Fruit fly (Drosophila melanogaster) whole organism, embryonic: Measurements from ENCODE around the gene Phae1.

ENCODE experiments used
- Ada2b ChIP-seq: fragments of 200-800 bp; sonication (Bioruptor generic); IDR thresholded peaks from 2 replicates; pipeline ENCODE4 v1.3.6; 2022; ENCODE audit warnings: missing biosample characterization, missing genetic modification characterization
- B-H1 ChIP-seq: fragments of 200-800 bp; sonication (Bioruptor generic); IDR thresholded peaks from 3 replicates; pipeline ENCODE4 v1.3.6; 2022; ENCODE audit warnings: missing biosample characterization, missing genetic modification characterization
- Bdp1 ChIP-seq: fragments of 200-800 bp; sonication (Bioruptor generic); optimal IDR thresholded peaks from 3 replicates; lab custom pipeline; 2016; ENCODE audit warnings: missing biosample characterization, missing genetic modification characterization
- CG10654 ChIP-seq: fragments of 200-800 bp; sonication (Bioruptor generic); optimal IDR thresholded peaks from 2 replicates; lab custom pipeline; 2016; ENCODE audit warnings: missing biosample characterization, missing genetic modification characterization
- CG11695 ChIP-seq: fragments of 200-800 bp; sonication (Bioruptor generic); IDR thresholded peaks from 3 replicates; pipeline ENCODE4 v1.3.6; 2022; ENCODE audit warnings: missing biosample characterization, missing genetic modification characterization
- CG12942 ChIP-seq: fragments of 200-800 bp; sonication (Bioruptor generic); optimal IDR thresholded peaks from 3 replicates; lab custom pipeline; 2016; ENCODE audit warnings: missing biosample characterization, missing genetic modification characterization
- CG13287 ChIP-seq: fragments of 200-800 bp; sonication (Bioruptor generic); IDR thresholded peaks from 2 replicates; pipeline ENCODE4 v1.3.6; 2022; ENCODE audit warnings: missing biosample characterization, missing genetic modification characterization; ENCODE audit not compliant: partially characterized antibody
- CG13296 ChIP-seq: fragments of 200-800 bp; sonication (Bioruptor generic); optimal IDR thresholded peaks from 3 replicates; lab custom pipeline; 2018; ENCODE audit warnings: missing biosample characterization, mild to moderate bottlenecking, missing genetic modification characterization
- CG14441 ChIP-seq: fragments of 200-800 bp; sonication (Bioruptor generic); IDR thresholded peaks from 2 replicates; pipeline ENCODE4 v1.3.6; 2022; ENCODE audit warnings: missing biosample characterization, missing genetic modification characterization
- CG14860 ChIP-seq: fragments of 200-800 bp; sonication (Bioruptor generic); IDR thresholded peaks from 3 replicates; pipeline ENCODE4 v1.3.6; 2022; ENCODE audit warnings: missing biosample characterization, missing genetic modification characterization; ENCODE audit not compliant: partially characterized antibody
- CG15073 ChIP-seq: fragments of 200-800 bp; sonication (Bioruptor generic); optimal IDR thresholded peaks from 2 replicates; lab custom pipeline; 2016; ENCODE audit warnings: missing biosample characterization, missing genetic modification characterization
- CG16815 ChIP-seq: fragments of 200-800 bp; sonication (Bioruptor generic); optimal IDR thresholded peaks from 3 replicates; lab custom pipeline; 2017; ENCODE audit warnings: missing biosample characterization, mild to moderate bottlenecking, missing genetic modification characterization
- CG17912 ChIP-seq: fragments of 200-800 bp; sonication (Bioruptor generic); optimal IDR thresholded peaks from 2 replicates; lab custom pipeline; 2018; ENCODE audit warnings: missing biosample characterization, mild to moderate bottlenecking, missing genetic modification characterization
- CG2199 ChIP-seq: fragments of 200-800 bp; sonication (Bioruptor generic); IDR thresholded peaks from 3 replicates; pipeline ENCODE4 v1.3.6; 2022; ENCODE audit warnings: missing biosample characterization, missing genetic modification characterization
- CG30403 ChIP-seq: fragments of 200-800 bp; sonication (Bioruptor generic); optimal IDR thresholded peaks from 3 replicates; lab custom pipeline; 2016; ENCODE audit warnings: missing biosample characterization, missing genetic modification characterization
- CG31441 ChIP-seq: fragments of 200-800 bp; sonication (Bioruptor generic); IDR thresholded peaks from 2 replicates; pipeline ENCODE4 v1.3.6; 2022; ENCODE audit warnings: missing biosample characterization, missing genetic modification characterization
- CG3726 ChIP-seq: fragments of 200-800 bp; sonication (Bioruptor generic); IDR thresholded peaks from 3 replicates; pipeline ENCODE4, ENCODE4 v1.3.6; 2022; ENCODE audit warnings: missing biosample characterization, missing genetic modification characterization
- CG42726 ChIP-seq: fragments of 200-800 bp; sonication (Bioruptor generic); IDR thresholded peaks from 2 replicates; pipeline ENCODE4 v1.3.6; 2022; ENCODE audit warnings: missing biosample characterization, missing genetic modification characterization; ENCODE audit not compliant: partially characterized antibody
- CG4424 ChIP-seq: fragments of 200-800 bp; sonication (Bioruptor generic); optimal IDR thresholded peaks from 3 replicates; lab custom pipeline; 2016; ENCODE audit warnings: missing biosample characterization, missing genetic modification characterization
- CG4617 ChIP-seq: fragments of 200-800 bp; sonication (Bioruptor generic); optimal IDR thresholded peaks from 3 replicates; lab custom pipeline; 2016; ENCODE audit warnings: missing biosample characterization, missing genetic modification characterization, borderline replicate concordance
- CG4854 ChIP-seq: fragments of 200-800 bp; sonication (Bioruptor generic); optimal IDR thresholded peaks from 2 replicates; lab custom pipeline; 2016; ENCODE audit warnings: missing biosample characterization, missing genetic modification characterization, inconsistent platforms
- CG7963 ChIP-seq: fragments of 200-800 bp; sonication (Bioruptor generic); IDR thresholded peaks from 3 replicates; pipeline ENCODE4 v1.3.6; 2022; ENCODE audit warnings: missing biosample characterization, missing genetic modification characterization; ENCODE audit not compliant: partially characterized antibody
- CG8089 ChIP-seq: fragments of 200-800 bp; sonication (Bioruptor generic); optimal IDR thresholded peaks from 3 replicates; lab custom pipeline; 2016; ENCODE audit warnings: missing biosample characterization, missing genetic modification characterization
- Dll ChIP-seq: fragments of 200-800 bp; sonication (Bioruptor generic); IDR thresholded peaks from 4 replicates; pipeline ENCODE4 v1.3.6; 2022; ENCODE audit warnings: missing biosample characterization, missing genetic modification characterization; ENCODE audit not compliant: partially characterized antibody
- Elba2 ChIP-seq: fragments of 200-800 bp; sonication (Bioruptor generic); optimal IDR thresholded peaks from 3 replicates; lab custom pipeline; 2016; ENCODE audit warnings: missing biosample characterization, missing genetic modification characterization
- MBD-R2 ChIP-seq: fragments of 200-800 bp; sonication (Bioruptor generic); IDR thresholded peaks from 2 replicates; pipeline ENCODE4 v1.3.6; 2022; ENCODE audit warnings: missing biosample characterization, missing genetic modification characterization
- NFAT ChIP-seq: fragments of 200-800 bp; sonication (Bioruptor generic); IDR thresholded peaks from 2 replicates; pipeline ENCODE4 v1.3.6; 2022; ENCODE audit warnings: missing biosample characterization, missing genetic modification characterization
- PHDP ChIP-seq: fragments of 200-800 bp; sonication (Bioruptor generic); optimal IDR thresholded peaks from 3 replicates; lab custom pipeline; 2018; ENCODE audit warnings: missing biosample characterization, mild to moderate bottlenecking, missing genetic modification characterization, moderate library complexity
- Pdp1 ChIP-seq, 2 experiments: fragments of 200-800 bp; sonication (Bioruptor generic); optimal IDR thresholded peaks; 3 replicates each; lab custom pipeline; 2016; ENCODE audit warnings: missing biosample characterization in 2 of 2, missing genetic modification characterization in 2 of 2, mild to moderate bottlenecking in 1 of 2, moderate library complexity in 1 of 2
- Trl ChIP-seq, 3 experiments: fragments of >200 bp in 2 of 3; fragments of 200-800 bp in 1 of 3; sonication (Bioruptor generic) in 1 of 3; optimal IDR thresholded peaks; 2 replicates in 1 of 3; 3 replicates in 2 of 3; lab custom pipeline; 2016 to 2017; ENCODE audit warnings: missing biosample characterization in 1 of 3, missing genetic modification characterization in 1 of 3
- ap ChIP-seq: fragments of 200-800 bp; sonication (Bioruptor generic); IDR thresholded peaks from 2 replicates; pipeline ENCODE4 v1.3.6; 2022; ENCODE audit warnings: missing biosample characterization, missing genetic modification characterization
- bbx ChIP-seq: fragments of 200-800 bp; sonication (Bioruptor generic); IDR thresholded peaks from 2 replicates; pipeline ENCODE4 v1.3.6; 2022; ENCODE audit warnings: missing biosample characterization, missing genetic modification characterization; ENCODE audit not compliant: partially characterized antibody
- chif ChIP-seq, 2 experiments: fragments of 200-800 bp; sonication (Bioruptor generic); optimal IDR thresholded peaks; 3 replicates each; lab custom pipeline; 2016; ENCODE audit warnings: missing biosample characterization in 2 of 2, missing genetic modification characterization in 2 of 2
- danr ChIP-seq: fragments of 200-800 bp; sonication (Bioruptor generic); IDR thresholded peaks from 2 replicates; pipeline ENCODE4 v1.3.6; 2022; ENCODE audit warnings: missing biosample characterization, missing genetic modification characterization
- disco-r ChIP-seq: fragments of 200-800 bp; sonication (Bioruptor generic); optimal IDR thresholded peaks from 2 replicates; lab custom pipeline; 2016; ENCODE audit warnings: missing biosample characterization, missing genetic modification characterization
- dpn ChIP-seq, 2 experiments: fragments of 200-800 bp; sonication (Bioruptor generic); optimal IDR thresholded peaks; 3 replicates each; lab custom pipeline; 2016; ENCODE audit warnings: missing biosample characterization in 2 of 2, missing genetic modification characterization in 2 of 2
- exex ChIP-seq: fragments of 200-800 bp; sonication (Bioruptor generic); optimal IDR thresholded peaks from 4 replicates; lab custom pipeline; 2018; ENCODE audit warnings: missing biosample characterization, mild to moderate bottlenecking, missing genetic modification characterization, moderate library complexity
- ftz-f1 ChIP-seq: fragments of 200-800 bp; sonication (Bioruptor generic); optimal IDR thresholded peaks from 2 replicates; lab custom pipeline; 2016; ENCODE audit warnings: missing biosample characterization, missing genetic modification characterization
- gsb-n ChIP-seq: fragments of 200-800 bp; sonication (Bioruptor generic); optimal IDR thresholded peaks from 3 replicates; lab custom pipeline; 2018; ENCODE audit warnings: missing biosample characterization, mild to moderate bottlenecking, missing genetic modification characterization
- knrl ChIP-seq: fragments of 200-800 bp; sonication (Bioruptor generic); IDR thresholded peaks from 3 replicates; pipeline ENCODE4 v1.3.6; 2022; ENCODE audit warnings: missing biosample characterization, missing genetic modification characterization; ENCODE audit not compliant: partially characterized antibody
- lov ChIP-seq, 2 experiments: fragments of 200-800 bp in 1 of 2; fragments of >200 bp in 1 of 2; sonication (Bioruptor generic) in 1 of 2; IDR thresholded peaks in 1 of 2; optimal IDR thresholded peaks in 1 of 2; 2 replicates in 1 of 2; 3 replicates in 1 of 2; pipeline versions ENCODE4 v1.3.6 to Lab custom; 2017 to 2022; ENCODE audit warnings: missing biosample characterization in 1 of 2, missing genetic modification characterization in 1 of 2
- nerfin-1 ChIP-seq: fragments of 200-800 bp; sonication (Bioruptor generic); optimal IDR thresholded peaks from 3 replicates; lab custom pipeline; 2019; ENCODE audit warnings: missing biosample characterization, mild to moderate bottlenecking, missing genetic modification characterization, moderate library complexity
- nerfin-2 ChIP-seq: fragments of 200-800 bp; sonication (Bioruptor generic); IDR thresholded peaks from 2 replicates; pipeline ENCODE4 v1.3.6; 2022; ENCODE audit warnings: missing biosample characterization, missing genetic modification characterization; ENCODE audit not compliant: partially characterized antibody
- pros ChIP-seq: fragments of 200-800 bp; sonication (Bioruptor generic); optimal IDR thresholded peaks from 3 replicates; lab custom pipeline; 2019; ENCODE audit warnings: missing biosample characterization, mild to moderate bottlenecking, missing genetic modification characterization, moderate library complexity
- stwl ChIP-seq: fragments of 200-800 bp; sonication (Bioruptor generic); optimal IDR thresholded peaks from 3 replicates; lab custom pipeline; 2018; ENCODE audit warnings: missing biosample characterization, mild to moderate bottlenecking, missing genetic modification characterization, moderate library complexity
- trem ChIP-seq: fragments of 200-800 bp; optimal IDR thresholded peaks from 3 replicates; lab custom pipeline; 2019; ENCODE audit warnings: missing biosample characterization, mild to moderate bottlenecking, missing genetic modification characterization, moderate library complexity
- vfl ChIP-seq: fragments of 200-800 bp; sonication (Bioruptor generic); optimal IDR thresholded peaks from 2 replicates; lab custom pipeline; 2016; ENCODE audit warnings: missing biosample characterization, missing genetic modification characterization

The Phae1 gene

dm6 chr2L:12108779-12109564, at the start of gene Phae1, which contains the start of gene Rab6:
Gene Phae1 (plus strand): TSS chr2L:12109417.
Gene Rab6 (minus strand): TSS chr2L:12109116.
- TF ChIP-seq stwl (peak; percentile 98), CG4424 (no peak), CG10654 (no peak), Pdp1 (GFP tag; optimal IDR thresholded peaks at IDR 0.05; lab: Kevin White, UChicago) (peak in 1 of 2 experiments; percentile 27), dpn (GFP tag; optimal IDR thresholded peaks at IDR 0.05; lab: Kevin White, UChicago) (no peak), CG42726 (peak; percentile 42; the same call in 1 of the 2 replicates), vfl (GFP tag; lab: Kevin White, UChicago) (no peak), CG7963 (GFP tag; lab: Robert Waterston, UW) (peak; percentile 60; the same call in 1 of the 3 replicates), Elba2 (GFP tag; lab: Kevin White, UChicago) (no peak), CG8089 (GFP tag; lab: Kevin White, UChicago) (no peak), CG14860 (GFP tag; lab: Robert Waterston, UW) (peak; percentile 75), CG31441 (GFP tag; lab: Robert Waterston, UW) (peak; percentile 19; the same call in 1 of the 2 replicates), lov (optimal IDR thresholded peaks at IDR 0.05; lab: Kevin White, UChicago) (no peak), lov (GFP tag; IDR thresholded peaks at IDR 0.05; lab: Robert Waterston, UW) (no peak), nerfin-2 (peak; percentile 63; the same call in 1 of the 2 replicates), CG11695 (GFP tag; lab: Robert Waterston, UW) (peak; percentile 34; the same call in 1 of the 3 replicates), trem (tag; lab: Kevin White, UChicago) (peak; percentile 77), disco-r (GFP tag; lab: Kevin White, UChicago) (no peak), Dll (GFP tag; lab: Robert Waterston, UW) (peak; percentile 83), CG13287 (GFP tag; lab: Robert Waterston, UW) (peak; percentile 84), ftz-f1 (GFP tag; lab: Kevin White, UChicago) (no peak), gsb-n (tag; lab: Kevin White, UChicago) (peak; percentile 40), CG13296 (GFP tag; lab: Kevin White, UChicago) (no peak), danr (GFP tag; lab: Robert Waterston, UW) (no peak), CG4854 (no peak), CG2199 (no peak), CG4617 (GFP tag; lab: Kevin White, UChicago) (peak; percentile 95), CG15073 (GFP tag; lab: Kevin White, UChicago) (no peak), bbx (GFP tag; lab: Robert Waterston, UW) (peak; percentile 83; the same call in 1 of the 2 replicates), CG14441 (GFP tag; lab: Robert Waterston, UW) (no peak), PHDP (tag; lab: Kevin White, UChicago) (peak; percentile 14), MBD-R2 (GFP tag; lab: Robert Waterston, UW) (peak; percentile 44; the same call in 1 of the 2 replicates), CG17912 (no peak), NFAT (GFP tag; lab: Robert Waterston, UW) (peak; percentile 62; the same call in 1 of the 2 replicates), Bdp1 (no peak), knrl (GFP tag; lab: Robert Waterston, UW) (peak; percentile 82), CG12942 (GFP tag; lab: Kevin White, UChicago) (no peak), pros (GFP tag; lab: Kevin White, UChicago) (peak; percentile 6), chif (GFP tag; optimal IDR thresholded peaks at IDR 0.05; lab: Kevin White, UChicago) (no peak), nerfin-1 (tag; lab: Kevin White, UChicago) (peak; percentile 16), Ada2b (no peak), CG16815 (no peak), CG3726 (GFP tag; lab: Robert Waterston, UW) (no peak), CG30403 (GFP tag; lab: Kevin White, UChicago) (no peak), Trl (optimal IDR thresholded peaks at IDR 0.05; lab: Kevin White, UChicago) (peak; percentile 66 to 68), Trl (GFP tag; optimal IDR thresholded peaks at IDR 0.05; lab: Kevin White, UChicago) (no peak), B-H1 (GFP tag; lab: Robert Waterston, UW) (no peak), exex (tag; lab: Kevin White, UChicago) (peak; percentile 87), ap (no peak)
